Fruit fly (Drosophila melanogaster) whole organism, embryonic: ENCODE data around the gene Cchl.

Experiments used
- Adf1 ChIP-seq: fragments of 200-800 bp; sonication (Bioruptor generic); IDR thresholded peaks from 2 replicates; pipeline ENCODE4 v1.3.6; 2022; ENCODE audit warnings: missing biosample characterization, missing genetic modification characterization
- BEAF-32 ChIP-seq: fragments of 200-800 bp; sonication (Bioruptor generic); optimal IDR thresholded peaks from 3 replicates; lab custom pipeline; 2017; ENCODE audit warnings: missing biosample characterization, missing genetic modification characterization, mild to moderate bottlenecking, moderate library complexity, missing genetic modification reagents
- Bdp1 ChIP-seq: fragments of 200-800 bp; sonication (Bioruptor generic); optimal IDR thresholded peaks from 3 replicates; lab custom pipeline; 2016; ENCODE audit warnings: missing biosample characterization, missing genetic modification characterization
- CG10274 ChIP-seq: fragments of 200-800 bp; sonication (Bioruptor generic); optimal IDR thresholded peaks from 3 replicates; lab custom pipeline; 2017; ENCODE audit warnings: missing biosample characterization, mild to moderate bottlenecking, missing genetic modification characterization
- CG10565 ChIP-seq: fragments of 200-800 bp; sonication (Bioruptor generic); optimal IDR thresholded peaks from 3 replicates; lab custom pipeline; 2016; ENCODE audit warnings: missing biosample characterization, mild to moderate bottlenecking, missing genetic modification characterization
- CG10979 ChIP-seq: fragments of 200-800 bp; sonication (Bioruptor generic); optimal IDR thresholded peaks from 2 replicates; lab custom pipeline; 2018; ENCODE audit warnings: missing biosample characterization, mild to moderate bottlenecking, missing genetic modification characterization, moderate library complexity
- CG11247 ChIP-seq: fragments of 200-800 bp; sonication (Bioruptor generic); IDR thresholded peaks from 2 replicates; pipeline ENCODE4 v1.3.6; 2022; ENCODE audit warnings: missing biosample characterization, missing genetic modification characterization
- CG11560 ChIP-seq: fragments of 200-800 bp; sonication (Bioruptor generic); IDR thresholded peaks from 3 replicates; pipeline ENCODE4 v1.3.6; 2022; ENCODE audit warnings: missing biosample characterization, missing genetic modification characterization
- CG11695 ChIP-seq: fragments of 200-800 bp; sonication (Bioruptor generic); IDR thresholded peaks from 3 replicates; pipeline ENCODE4 v1.3.6; 2022; ENCODE audit warnings: missing biosample characterization, missing genetic modification characterization
- CG1233 ChIP-seq: fragments of 200-800 bp; sonication (Bioruptor generic); optimal IDR thresholded peaks from 4 replicates; lab custom pipeline; 2018; ENCODE audit warnings: missing biosample characterization, mild to moderate bottlenecking, missing genetic modification characterization
- CG12744 ChIP-seq: fragments of 200-800 bp; sonication (Bioruptor generic); optimal IDR thresholded peaks from 2 replicates; lab custom pipeline; 2016; ENCODE audit warnings: missing biosample characterization, missing genetic modification characterization
- CG12769 ChIP-seq: fragments of 200-800 bp; sonication (Bioruptor generic); optimal IDR thresholded peaks from 2 replicates; lab custom pipeline; 2019; ENCODE audit warnings: missing biosample characterization, mild to moderate bottlenecking, missing genetic modification characterization, moderate library complexity
- CG13624 ChIP-seq: fragments of 200-800 bp; sonication (Bioruptor generic); optimal IDR thresholded peaks from 2 replicates; lab custom pipeline; 2016; ENCODE audit warnings: missing biosample characterization, missing genetic modification characterization
- CG16863 ChIP-seq: fragments of 200-800 bp; sonication (Bioruptor generic); optimal IDR thresholded peaks from 3 replicates; lab custom pipeline; 2016; ENCODE audit warnings: missing biosample characterization, missing genetic modification characterization
- CG2889 ChIP-seq: fragments of 200-800 bp; sonication (Bioruptor generic); IDR thresholded peaks from 3 replicates; pipeline ENCODE4 v1.3.6; 2022; ENCODE audit warnings: missing biosample characterization, missing genetic modification characterization
- CG30431 ChIP-seq: fragments of 200-800 bp; sonication (Bioruptor generic); optimal IDR thresholded peaks from 2 replicates; lab custom pipeline; 2017; ENCODE audit warnings: missing biosample characterization, missing genetic modification characterization
- CG31224 ChIP-seq: fragments of 200-800 bp; sonication (Bioruptor generic); IDR thresholded peaks from 2 replicates; pipeline ENCODE4 v1.3.6; 2022; ENCODE audit warnings: missing biosample characterization, missing genetic modification characterization
- CG3163 ChIP-seq: fragments of 200-800 bp; sonication (Bioruptor generic); optimal IDR thresholded peaks from 3 replicates; lab custom pipeline; 2016; ENCODE audit warnings: missing biosample characterization, missing genetic modification characterization
- CG33213 ChIP-seq: fragments of 200-800 bp; sonication (Bioruptor generic); optimal IDR thresholded peaks from 3 replicates; lab custom pipeline; 2016; ENCODE audit warnings: missing biosample characterization, missing genetic modification characterization
- CG42726 ChIP-seq: fragments of 200-800 bp; sonication (Bioruptor generic); IDR thresholded peaks from 2 replicates; pipeline ENCODE4 v1.3.6; 2022; ENCODE audit warnings: missing biosample characterization, missing genetic modification characterization; ENCODE audit not compliant: partially characterized antibody
- CG6654 ChIP-seq: fragments of 200-800 bp; sonication (Bioruptor generic); optimal IDR thresholded peaks from 2 replicates; lab custom pipeline; 2017; ENCODE audit warnings: missing biosample characterization, mild to moderate bottlenecking, missing genetic modification characterization
- CG7963 ChIP-seq: fragments of 200-800 bp; sonication (Bioruptor generic); IDR thresholded peaks from 3 replicates; pipeline ENCODE4 v1.3.6; 2022; ENCODE audit warnings: missing biosample characterization, missing genetic modification characterization; ENCODE audit not compliant: partially characterized antibody
- CG9215 ChIP-seq: fragments of 200-800 bp; sonication (Bioruptor generic); IDR thresholded peaks from 2 replicates; pipeline ENCODE4 v1.3.6; 2022; ENCODE audit warnings: missing biosample characterization, missing genetic modification characterization
- CrebB ChIP-seq: fragments of 200-800 bp; sonication (Bioruptor generic); optimal IDR thresholded peaks from 3 replicates; lab custom pipeline; 2018; ENCODE audit warnings: missing biosample characterization, mild to moderate bottlenecking, missing genetic modification characterization
- D19A ChIP-seq: fragments of 200-800 bp; optimal IDR thresholded peaks from 3 replicates; lab custom pipeline; 2019; ENCODE audit warnings: missing biosample characterization, mild to moderate bottlenecking, missing genetic modification characterization, moderate library complexity
- D19B ChIP-seq: fragments of 200-800 bp; sonication (Bioruptor generic); optimal IDR thresholded peaks from 2 replicates; lab custom pipeline; 2017; ENCODE audit warnings: missing biosample characterization, mild to moderate bottlenecking, missing genetic modification characterization
- Doc3 ChIP-seq: fragments of 200-800 bp; sonication (Bioruptor generic); IDR thresholded peaks from 3 replicates; pipeline ENCODE4 v1.3.6; 2022; ENCODE audit warnings: missing biosample characterization, missing genetic modification characterization; ENCODE audit not compliant: partially characterized antibody
- GATAe ChIP-seq: fragments of 200-800 bp; sonication (Bioruptor generic); conservative IDR thresholded peaks from 2 replicates; pipeline ENCODE4 v1.3.6; 2022; ENCODE audit warnings: missing biosample characterization, missing genetic modification characterization
- Gsc ChIP-seq: fragments of 200-800 bp; sonication (Bioruptor generic); IDR thresholded peaks from 2 replicates; pipeline ENCODE4 v1.3.6; 2022; ENCODE audit warnings: missing biosample characterization, missing genetic modification characterization
- Gug ChIP-seq: fragments of 200-800 bp; sonication (Bioruptor generic); IDR thresholded peaks from 4 replicates; pipeline ENCODE4 v1.3.6; 2022; ENCODE audit warnings: missing biosample characterization, missing genetic modification characterization
- Hr39 ChIP-seq: fragments of >200 bp; optimal IDR thresholded peaks from 2 replicates; lab custom pipeline; 2017
- Lpt ChIP-seq: fragments of >200 bp; optimal IDR thresholded peaks from 2 replicates; lab custom pipeline; 2018; ENCODE audit warnings: missing biosample characterization, missing genetic modification characterization
- Med ChIP-seq: fragments of 200-800 bp; sonication (Bioruptor generic); peaks from one replicate; lab custom pipeline; 2016; ENCODE audit warnings: missing biosample characterization, missing genetic modification characterization, mild to moderate bottlenecking, inconsistent platforms, moderate library complexity
- Mrtf ChIP-seq: fragments of 200-800 bp; sonication (Bioruptor generic); IDR thresholded peaks from 3 replicates; pipeline ENCODE4 v1.3.6; 2022; ENCODE audit warnings: missing biosample characterization, missing genetic modification characterization
- Spps ChIP-seq: fragments of 200-800 bp; sonication (Bioruptor generic); optimal IDR thresholded peaks from 2 replicates; lab custom pipeline; 2018; ENCODE audit warnings: missing biosample characterization, mild to moderate bottlenecking, missing genetic modification characterization
- Sry-β ChIP-seq: fragments of 200-800 bp; sonication (Bioruptor generic); optimal IDR thresholded peaks from 2 replicates; lab custom pipeline; 2018; ENCODE audit warnings: missing biosample characterization, mild to moderate bottlenecking, missing genetic modification characterization, moderate library complexity
- Sry-δ ChIP-seq: fragments of 200-800 bp; sonication (Bioruptor generic); optimal IDR thresholded peaks from 2 replicates; lab custom pipeline; 2016; ENCODE audit warnings: missing biosample characterization, missing genetic modification characterization
- Tbp ChIP-seq: fragments of >200 bp; optimal IDR thresholded peaks from 2 replicates; lab custom pipeline; 2018; ENCODE audit warnings: missing biosample characterization, missing genetic modification characterization
- chm ChIP-seq: fragments of 200-800 bp; sonication (Bioruptor generic); IDR thresholded peaks from 2 replicates; pipeline ENCODE4 v1.3.6; 2022; ENCODE audit warnings: missing biosample characterization, missing genetic modification characterization
- crol ChIP-seq: fragments of 200-800 bp; sonication (Bioruptor generic); IDR thresholded peaks from 2 replicates; pipeline ENCODE4 v1.3.6; 2022; ENCODE audit warnings: missing biosample characterization, missing genetic modification characterization
- dati ChIP-seq: fragments of 200-800 bp; sonication (Bioruptor generic); IDR thresholded peaks from 2 replicates; pipeline ENCODE4 v1.3.6; 2022; ENCODE audit warnings: missing biosample characterization, missing genetic modification characterization
- gt ChIP-seq: fragments of 200-800 bp; sonication (Bioruptor generic); IDR thresholded peaks from 2 replicates; pipeline ENCODE4 v1.3.6; 2022; ENCODE audit warnings: missing biosample characterization, missing genetic modification characterization
- hb ChIP-seq: fragments of 200-800 bp; sonication (Bioruptor generic); IDR thresholded peaks from 3 replicates; pipeline ENCODE4 v1.3.6; 2022; ENCODE audit warnings: missing biosample characterization, missing genetic modification characterization; ENCODE audit not compliant: partially characterized antibody
- lmd ChIP-seq: fragments of 200-800 bp; sonication (Bioruptor generic); IDR thresholded peaks from 2 replicates; pipeline ENCODE4 v1.3.6; 2022; ENCODE audit warnings: missing biosample characterization, missing genetic modification characterization
- mam ChIP-seq: fragments of 200-800 bp; sonication (Bioruptor generic); optimal IDR thresholded peaks from 3 replicates; lab custom pipeline; 2016; ENCODE audit warnings: missing biosample characterization, missing genetic modification characterization
- peb ChIP-seq: fragments of 200-800 bp; sonication (Bioruptor generic); IDR thresholded peaks from 2 replicates; pipeline ENCODE4 v1.3.6; 2022; ENCODE audit warnings: missing biosample characterization, missing genetic modification characterization
- ranshi ChIP-seq: fragments of 200-800 bp; sonication (Bioruptor generic); IDR thresholded peaks from 2 replicates; pipeline ENCODE4 v1.3.6; 2022; ENCODE audit warnings: missing biosample characterization, missing genetic modification characterization
- sc ChIP-seq, 3 experiments: fragments of >200 bp in 2 of 3; fragments of 200-800 bp in 1 of 3; sonication (Bioruptor generic) in 1 of 3; optimal IDR thresholded peaks; 2 replicates in 2 of 3; 3 replicates in 1 of 3; lab custom pipeline; 2017; ENCODE audit warnings: mild to moderate bottlenecking in 1 of 3, missing biosample characterization in 1 of 3, missing genetic modification characterization in 1 of 3, missing genetic modification reagents in 1 of 3
- scrt ChIP-seq: fragments of 200-800 bp; sonication (Bioruptor generic); optimal IDR thresholded peaks from 2 replicates; lab custom pipeline; 2018; ENCODE audit warnings: missing biosample characterization, mild to moderate bottlenecking, missing genetic modification characterization, moderate library complexity
- stc ChIP-seq: fragments of 200-800 bp; sonication (Bioruptor generic); IDR thresholded peaks from 2 replicates; pipeline ENCODE4 v1.3.6; 2022; ENCODE audit warnings: missing biosample characterization, missing genetic modification characterization
- ttk ChIP-seq: fragments of 200-800 bp; sonication (Bioruptor generic); IDR thresholded peaks from 2 replicates; pipeline ENCODE4 v2.1.2; 2022; ENCODE audit warnings: missing biosample characterization, missing genetic modification characterization

Gene Cchl

dm6 chr3R:22018777-22019420, 8.4 kb downstream of the Cchl start, which contains the start of gene Idh3b (continued):
- TF ChIP-seq Gsc (GFP tag; lab: Robert Waterston, UW) (no peak), CG11695 (GFP tag; lab: Robert Waterston, UW) (peak; percentile 36; the same call in 1 of the 3 replicates), ttk (GFP tag; lab: Robert Waterston, UW) (no peak), CG30431 (no peak), CG9215 (GFP tag; lab: Robert Waterston, UW) (no peak), D19B (GFP tag; lab: Kevin White, UChicago) (peak; percentile 29), Sry-δ (GFP tag; lab: Kevin White, UChicago) (peak; percentile 87), Tbp (GFP tag; lab: Kevin White, UChicago) (no peak), ranshi (GFP tag; lab: Robert Waterston, UW) (no peak), CG11560 (tag; lab: Robert Waterston, UW) (no peak), CG12769 (tag; lab: Kevin White, UChicago) (no peak), GATAe (no peak), CG1233 (GFP tag; lab: Kevin White, UChicago) (no peak), CG13624 (GFP tag; lab: Kevin White, UChicago) (peak; percentile 84), Gug (GFP tag; lab: Robert Waterston, UW) (peak; percentile 80), D19A (tag; lab: Kevin White, UChicago) (no peak), CG10274 (no peak), Doc3 (GFP tag; lab: Robert Waterston, UW) (peak; percentile 94), stc (no peak), scrt (peak; percentile 55), peb (GFP tag; lab: Robert Waterston, UW) (0 out of 2 replicates have a peak, but pooled peaks have one; percentile 10), hb (GFP tag; lab: Robert Waterston, UW) (peak; percentile 80), CG12744 (GFP tag; lab: Kevin White, UChicago) (peak; percentile 61), Hr39 (lab: Kevin White, UChicago) (no peak), BEAF-32 (GFP tag; lab: Kevin White, UChicago) (peak; percentile 94), Sry-β (GFP tag; lab: Kevin White, UChicago) (no peak), dati (GFP tag; lab: Robert Waterston, UW) (no peak), Mrtf (no peak), Spps (no peak), CG7963 (GFP tag; lab: Robert Waterston, UW) (peak; percentile 95), CG31224 (GFP tag; lab: Robert Waterston, UW) (peak; percentile 43; the same call in 1 of the 2 replicates), CG10565 (no peak), sc (optimal IDR thresholded peaks at IDR 0.05; lab: Kevin White, UChicago) (no peak), sc (GFP tag; optimal IDR thresholded peaks at IDR 0.05; lab: Kevin White, UChicago) (no peak), Lpt (no peak), CG11247 (GFP tag; lab: Robert Waterston, UW) (peak; percentile 74; the same call in 1 of the 2 replicates), CG2889 (no peak), CG33213 (GFP tag; lab: Kevin White, UChicago) (peak; percentile 76), Bdp1 (GFP tag; lab: Kevin White, UChicago) (peak; percentile 54), CrebB (tag; lab: Kevin White, UChicago) (no peak), Med (GFP tag; lab: Kevin White, UChicago) (no peak), gt (no peak), mam (GFP tag; lab: Kevin White, UChicago) (peak; percentile 76), CG42726 (GFP tag; lab: Robert Waterston, UW) (no peak; the same call in 1 of the 2 replicates), crol (GFP tag; lab: Robert Waterston, UW) (no peak), CG16863 (no peak), lmd (no peak), CG10979 (tag; lab: Kevin White, UChicago) (no peak), Adf1 (GFP tag; lab: Robert Waterston, UW) (peak; percentile 39), chm (GFP tag; lab: Robert Waterston, UW) (no peak), CG6654 (no peak), CG3163 (GFP tag; lab: Kevin White, UChicago) (peak; percentile 36)
